Fruit fly (Drosophila melanogaster): Measurements from ENCODE around the gene CG33912.

dm6 chr3L:20733530-20734257 is 21.8 kb downstream of the CG33912 start:
- TF ChIP-seq Sin3A (optimal IDR thresholded peaks at IDR 0.05) (no peak), ttk (optimal IDR thresholded peaks at IDR 0.05) (no peak), psq (optimal IDR thresholded peaks at IDR 0.05) (no peak), h (optimal IDR thresholded peaks at IDR 0.05) (no peak), insv (optimal IDR thresholded peaks at IDR 0.05) (no peak), Myc (optimal IDR thresholded peaks at IDR 0.05) (no peak)

Data from Kc167 (cell line).